Worm (Caenorhabditis elegans) whole organism, L2 larva: ENCODE data around the gene btb-9.

Experiments
- aly-2 ChIP-seq: fragments of 150-350 bp; optimal IDR thresholded peaks from 2 replicates; lab custom pipeline; 2014; ENCODE audit warnings: missing biosample characterization, missing genetic modification characterization
- ama-1 ChIP-seq: fragments of 150-350 bp; optimal IDR thresholded peaks from 2 replicates; lab custom pipeline; 2018; ENCODE audit warnings: inconsistent platforms
- nhr-11 ChIP-seq: fragments of 150-350 bp; optimal IDR thresholded peaks from 2 replicates; lab custom pipeline; 2014; ENCODE audit warnings: missing biosample characterization, missing genetic modification characterization
- nhr-25 ChIP-seq: fragments of 150-350 bp; sonication (generic microtip); optimal IDR thresholded peaks from 3 replicates; lab custom pipeline; 2014; ENCODE audit warnings: missing biosample characterization, missing genetic modification characterization
- unc-55 ChIP-seq: fragments of 150-350 bp; sonication (generic microtip); optimal IDR thresholded peaks from 3 replicates; lab custom pipeline; 2014; ENCODE audit warnings: missing biosample characterization, missing genetic modification reagents, missing genetic modification characterization
- unc-62 ChIP-seq: fragments of 150-350 bp; optimal IDR thresholded peaks from 2 replicates; lab custom pipeline; 2014; ENCODE audit warnings: missing biosample characterization, missing genetic modification reagents, missing genetic modification characterization

- no peak for TF ChIP-seq nhr-25
- no peak for TF ChIP-seq unc-55
- no peak for TF ChIP-seq nhr-11 (tag; lab: Kevin White, UChicago)
- no peak for TF ChIP-seq unc-62
- no peak for TF ChIP-seq ama-1 (lab: Kevin White, UChicago)
- no peak for TF ChIP-seq aly-2 (tag; lab: Kevin White, UChicago)
These were observed 3.6 kb downstream of the btb-9 start, which contains the start of gene ceh-82 for ce11 chrII:1731932-1732331.
